Worm (Caenorhabditis elegans) whole organism, L2 larva: ENCODE results near the gene pgp-13.

ENCODE experiments used
- F13H6.1 ChIP-seq: sonication (generic microtip); optimal IDR thresholded peaks from 2 replicates; lab custom pipeline; 2016; ENCODE audit warnings: missing genetic modification characterization, missing compliant biosample characterization
- R02D3.7 ChIP-seq: fragments of 150-350 bp; optimal IDR thresholded peaks from 2 replicates; lab custom pipeline; 2014; ENCODE audit warnings: missing biosample characterization, missing genetic modification characterization
- Y55F3AM.14 ChIP-seq: fragments of 200-800 bp; sonication (Bioruptor generic); optimal IDR thresholded peaks from 2 replicates; lab custom pipeline; 2018; ENCODE audit warnings: mild to moderate bottlenecking, missing genetic modification characterization, missing compliant biosample characterization
- ZK546.5 ChIP-seq: sonication (generic microtip); optimal IDR thresholded peaks from 2 replicates; lab custom pipeline; 2017; ENCODE audit warnings: missing biosample characterization, missing genetic modification characterization
- alr-1 ChIP-seq: fragments of 150-350 bp; optimal IDR thresholded peaks from 2 replicates; lab custom pipeline; 2014; ENCODE audit warnings: missing biosample characterization, missing genetic modification characterization
- aly-2 ChIP-seq: fragments of 150-350 bp; optimal IDR thresholded peaks from 2 replicates; lab custom pipeline; 2014; ENCODE audit warnings: missing biosample characterization, missing genetic modification characterization
- ama-1 ChIP-seq: fragments of 150-350 bp; optimal IDR thresholded peaks from 2 replicates; lab custom pipeline; 2018; ENCODE audit warnings: inconsistent platforms
- blmp-1 ChIP-seq: sonication (generic microtip); optimal IDR thresholded peaks from 2 replicates; lab custom pipeline; 2017; ENCODE audit warnings: missing genetic modification characterization, mild to moderate bottlenecking, missing compliant biosample characterization, antibody characterized with exemption, moderate library complexity; ENCODE audit not compliant: insufficient read depth
- ceh-82 ChIP-seq: fragments of 150-350 bp; optimal IDR thresholded peaks from 2 replicates; lab custom pipeline; 2014; ENCODE audit warnings: missing biosample characterization, missing genetic modification characterization
- crh-2 ChIP-seq: sonication (generic microtip); optimal IDR thresholded peaks from 2 replicates; lab custom pipeline; 2017; ENCODE audit warnings: missing biosample characterization, missing genetic modification characterization
- dmd-4 ChIP-seq: sonication (generic microtip); optimal IDR thresholded peaks from 2 replicates; lab custom pipeline; 2017; ENCODE audit warnings: missing biosample characterization, missing genetic modification characterization
- fos-1 ChIP-seq: fragments of 150-350 bp; optimal IDR thresholded peaks from 2 replicates; lab custom pipeline; 2014; ENCODE audit warnings: missing biosample characterization, missing genetic modification characterization
- lin-13 ChIP-seq: fragments of 150-350 bp; optimal IDR thresholded peaks from 2 replicates; lab custom pipeline; 2014; ENCODE audit warnings: missing biosample characterization, missing genetic modification reagents, missing genetic modification characterization
- lin-39 ChIP-seq: fragments of 150-350 bp; optimal IDR thresholded peaks from 2 replicates; lab custom pipeline; 2014; ENCODE audit warnings: missing biosample characterization, missing genetic modification reagents, missing genetic modification characterization
- lsy-2 ChIP-seq, 2 experiments: fragments of 150-350 bp in 1 of 2; sonication (generic microtip) in 1 of 2; optimal IDR thresholded peaks; 2 replicates each; lab custom pipeline; 2014 to 2017; ENCODE audit warnings: missing biosample characterization in 2 of 2, missing genetic modification characterization in 2 of 2
- mab-5 ChIP-seq: fragments of 150-350 bp; optimal IDR thresholded peaks from 2 replicates; lab custom pipeline; 2014; ENCODE audit warnings: missing biosample characterization, missing genetic modification characterization
- nhr-10 ChIP-seq: sonication (generic microtip); optimal IDR thresholded peaks from 2 replicates; lab custom pipeline; 2017; ENCODE audit warnings: missing biosample characterization, missing genetic modification characterization
- nhr-12 ChIP-seq: fragments of 150-350 bp; optimal IDR thresholded peaks from 2 replicates; lab custom pipeline; 2014; ENCODE audit warnings: missing biosample characterization, missing genetic modification characterization
- nhr-129 ChIP-seq: fragments of 150-350 bp; optimal IDR thresholded peaks from 2 replicates; lab custom pipeline; 2014; ENCODE audit warnings: missing biosample characterization, missing genetic modification characterization
- nhr-21 ChIP-seq: fragments of 150-350 bp; optimal IDR thresholded peaks from 2 replicates; lab custom pipeline; 2014; ENCODE audit warnings: missing biosample characterization, missing genetic modification characterization
- nhr-237 ChIP-seq: fragments of 150-350 bp; optimal IDR thresholded peaks from 2 replicates; lab custom pipeline; 2014; ENCODE audit warnings: missing biosample characterization, missing genetic modification characterization
- nhr-25 ChIP-seq: fragments of 150-350 bp; sonication (generic microtip); optimal IDR thresholded peaks from 3 replicates; lab custom pipeline; 2014; ENCODE audit warnings: missing biosample characterization, missing genetic modification characterization
- nhr-6 ChIP-seq: fragments of 150-350 bp; optimal IDR thresholded peaks from 2 replicates; lab custom pipeline; 2014; ENCODE audit warnings: missing biosample characterization, missing genetic modification characterization
- peb-1 ChIP-seq: fragments of 150-350 bp; optimal IDR thresholded peaks from 2 replicates; lab custom pipeline; 2014; ENCODE audit warnings: missing biosample characterization, missing genetic modification characterization
- sem-4 ChIP-seq: fragments of 150-350 bp; optimal IDR thresholded peaks from 2 replicates; lab custom pipeline; 2014; ENCODE audit warnings: missing biosample characterization, missing genetic modification reagents, missing genetic modification characterization
- sma-3 ChIP-seq: sonication (generic microtip); optimal IDR thresholded peaks from 2 replicates; lab custom pipeline; 2016; ENCODE audit warnings: missing genetic modification reagents, missing genetic modification characterization, missing compliant biosample characterization
- sma-9 ChIP-seq, 2 experiments: fragments of 150-350 bp in 1 of 2; sonication (generic microtip) in 1 of 2; optimal IDR thresholded peaks; 2 replicates each; lab custom pipeline; 2014 to 2016; ENCODE audit warnings: missing genetic modification characterization in 2 of 2, mild to moderate bottlenecking in 1 of 2, missing biosample characterization in 1 of 2, missing compliant biosample characterization in 1 of 2, missing genetic modification reagents in 1 of 2, moderate library complexity in 1 of 2
- snpc-4 ChIP-seq: fragments of 150-350 bp; optimal IDR thresholded peaks from 2 replicates; lab custom pipeline; 2014; ENCODE audit warnings: missing biosample characterization, missing genetic modification characterization
- unc-39 ChIP-seq: fragments of 150-350 bp; optimal IDR thresholded peaks from 2 replicates; lab custom pipeline; 2014; ENCODE audit warnings: missing biosample characterization, missing genetic modification characterization
- unc-55 ChIP-seq: fragments of 150-350 bp; sonication (generic microtip); optimal IDR thresholded peaks from 3 replicates; lab custom pipeline; 2014; ENCODE audit warnings: missing biosample characterization, missing genetic modification reagents, missing genetic modification characterization
- unc-62 ChIP-seq: fragments of 150-350 bp; optimal IDR thresholded peaks from 2 replicates; lab custom pipeline; 2014; ENCODE audit warnings: missing biosample characterization, missing genetic modification reagents, missing genetic modification characterization
- zag-1 ChIP-seq: fragments of 150-350 bp; optimal IDR thresholded peaks from 2 replicates; lab custom pipeline; 2014; ENCODE audit warnings: missing biosample characterization, missing genetic modification characterization
- ztf-11 ChIP-seq: sonication (generic microtip); optimal IDR thresholded peaks from 2 replicates; lab custom pipeline; 2017; ENCODE audit warnings: missing biosample characterization, missing genetic modification characterization

Gene pgp-13

DNA sequence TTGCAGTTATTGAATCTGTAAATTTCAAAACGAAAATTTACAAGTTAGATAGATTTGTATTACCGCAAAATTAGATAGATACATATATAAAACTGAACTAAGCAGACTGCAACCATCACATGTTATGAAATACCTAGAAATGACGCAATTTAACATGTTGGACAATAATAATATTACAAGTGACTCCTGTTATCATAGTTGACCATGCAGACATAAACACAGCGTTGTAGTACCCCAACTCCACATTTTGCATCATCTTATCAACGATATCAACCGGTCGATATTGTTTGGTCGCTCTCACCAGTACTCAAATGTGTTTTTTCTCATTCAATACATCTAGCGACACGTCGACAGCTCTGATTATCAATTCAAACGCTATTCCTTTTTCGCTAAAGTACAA is 47.2 kb upstream of the pgp-13 start, which contains the start of gene ugt-50:
Gene ugt-50 (plus strand): TSS at position 268 of the 400 bp plus-strand sequence.
- peak; percentile 73 for TF ChIP-seq sma-9 (GFP tag; optimal IDR thresholded peaks at IDR 0.05; lab: Kevin White, UChicago)
- no peak for TF ChIP-seq sma-9 (tag; optimal IDR thresholded peaks at IDR 0.05; lab: Kevin White, UChicago)
- peak; percentile 14 for TF ChIP-seq unc-55 (GFP tag; lab: Kevin White, UChicago)
- TF ChIP-seq nhr-6 (tag; lab: Kevin White, UChicago), result no peak
- peak; percentile 16 for TF ChIP-seq F13H6.1 (tag; lab: Kevin White, UChicago)
- peak; percentile 65 for TF ChIP-seq crh-2 (tag; lab: Kevin White, UChicago)
- peak; percentile 99 for TF ChIP-seq nhr-129 (tag; lab: Kevin White, UChicago)
- no peak for TF ChIP-seq unc-39 (tag; lab: Kevin White, UChicago)
- TF ChIP-seq lin-39 (tag; lab: Kevin White, UChicago), result no peak
- TF ChIP-seq fos-1 (tag; lab: Kevin White, UChicago), result peak; percentile 39
- TF ChIP-seq mab-5, result no peak
- peak; percentile 11 for TF ChIP-seq nhr-25 (tag; lab: Kevin White, UChicago)
- TF ChIP-seq ZK546.5 (tag; lab: Kevin White, UChicago), result no peak
- peak; percentile 29 for TF ChIP-seq sma-3
- no peak for TF ChIP-seq aly-2 (tag; lab: Kevin White, UChicago)
- peak in 1 of 2 experiments; percentile 10 for TF ChIP-seq lsy-2 (tag; optimal IDR thresholded peaks at IDR 0.05; lab: Kevin White, UChicago)
- no peak for TF ChIP-seq sem-4
- TF ChIP-seq ceh-82, result no peak
- TF ChIP-seq blmp-1 (tag; lab: Kevin White, UChicago), result no peak

DNA sequence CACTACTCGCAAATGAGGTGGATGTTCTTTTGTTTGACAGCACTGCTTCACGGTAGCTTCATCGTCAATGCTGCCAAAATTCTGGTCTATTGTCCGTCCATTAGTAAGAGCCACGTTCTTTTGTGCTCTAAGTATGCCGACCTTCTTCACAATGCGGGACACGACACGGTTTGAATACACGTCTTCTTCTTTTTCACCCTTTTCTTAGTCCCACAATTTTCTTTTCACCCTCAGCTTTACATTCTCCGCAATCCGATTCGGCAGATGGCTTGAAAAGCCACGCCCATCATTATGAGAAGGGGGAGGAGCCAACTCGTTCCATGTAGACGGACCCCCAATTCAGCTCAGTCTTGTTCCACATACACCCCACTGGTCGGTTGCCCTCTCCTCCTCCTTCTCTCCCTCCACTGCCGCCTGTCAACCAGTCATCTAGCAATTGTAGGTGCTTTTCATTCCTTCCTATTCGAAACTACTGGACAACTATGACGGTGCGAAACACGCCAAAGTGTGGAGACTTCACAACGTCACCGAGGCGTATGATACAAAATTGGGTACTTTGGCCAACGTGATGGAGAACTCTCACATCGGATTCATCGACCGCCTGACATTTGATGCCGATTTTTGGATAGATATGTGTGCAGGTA is 46.7 kb upstream of the pgp-13 start:
- TF ChIP-seq ZK546.5 (tag; lab: Kevin White, UChicago) (no peak), zag-1 (tag; lab: Kevin White, UChicago) (no peak), ama-1 (lab: Kevin White, UChicago) (peak; percentile 83), nhr-12 (tag; lab: Kevin White, UChicago) (no peak), snpc-4 (tag; lab: Kevin White, UChicago) (no peak), nhr-129 (tag; lab: Kevin White, UChicago) (peak; percentile 20)
- TF ChIP-seq, all 48 proteins: peak for 2

DNA sequence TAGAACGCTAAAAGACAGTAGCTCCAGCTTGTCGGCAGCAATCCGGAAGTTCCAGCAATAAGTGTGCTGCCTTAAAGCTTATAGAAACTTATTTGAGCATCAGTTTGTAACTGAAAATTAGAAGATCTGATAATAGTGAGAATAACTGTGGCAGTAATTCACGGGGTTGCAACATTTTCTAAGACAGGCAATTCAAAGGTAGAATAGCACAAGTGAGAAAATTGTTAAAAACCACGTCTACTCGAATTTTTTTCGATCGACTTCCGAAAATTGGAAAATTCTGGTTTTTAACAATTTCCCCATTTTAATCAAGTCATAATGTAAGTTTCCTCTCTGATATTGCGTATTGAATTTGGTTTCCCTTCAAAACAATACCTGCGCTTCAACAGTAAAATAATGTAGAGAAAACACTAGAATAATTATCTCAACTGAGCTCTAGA is 45.4 kb upstream of the pgp-13 start:
- no peak for TF ChIP-seq nhr-10 (tag; lab: Kevin White, UChicago)
- TF ChIP-seq ztf-11 (tag; lab: Kevin White, UChicago), result no peak
- TF ChIP-seq crh-2 (tag; lab: Kevin White, UChicago), result peak; percentile 27
- TF ChIP-seq lin-13, result peak; percentile 42
- TF ChIP-seq sma-9 (GFP tag; optimal IDR thresholded peaks at IDR 0.05; lab: Kevin White, UChicago), result peak; percentile 21
- TF ChIP-seq sma-9 (tag; optimal IDR thresholded peaks at IDR 0.05; lab: Kevin White, UChicago), result no peak

DNA sequence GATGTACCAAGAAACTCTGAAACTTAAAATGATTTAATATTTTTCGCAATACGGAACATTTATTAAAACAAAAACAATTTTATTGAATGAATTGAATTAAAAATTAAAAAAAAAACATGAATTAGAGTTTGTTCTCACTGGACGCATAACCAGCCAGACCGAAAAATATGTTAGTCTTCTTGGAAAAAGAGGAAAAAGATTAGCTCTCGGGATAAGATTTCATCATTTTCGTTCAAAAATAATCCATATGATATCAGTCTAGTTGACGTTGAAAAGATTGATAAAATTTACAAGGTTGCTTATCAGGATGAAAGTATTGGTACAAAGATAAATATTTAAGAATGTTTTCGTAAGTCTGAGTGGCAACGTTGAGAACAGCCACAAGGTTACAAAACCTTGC is 38.1 kb upstream of the pgp-13 start, which contains the start of gene nhr-26:
Gene nhr-26 (minus strand): TSS at position 10 of the 400 bp plus-strand sequence.
- TF ChIP-seq nhr-237, result no peak
- TF ChIP-seq nhr-25 (tag; lab: Kevin White, UChicago), result no peak
- TF ChIP-seq peb-1 (tag; lab: Kevin White, UChicago), result no peak
- TF ChIP-seq nhr-21 (tag; lab: Kevin White, UChicago), result no peak
- no peak for TF ChIP-seq R02D3.7 (tag; lab: Kevin White, UChicago)
- TF ChIP-seq snpc-4 (tag; lab: Kevin White, UChicago), result no peak
- TF ChIP-seq nhr-10 (tag; lab: Kevin White, UChicago), result no peak
- TF ChIP-seq ztf-11 (tag; lab: Kevin White, UChicago), result no peak
- TF ChIP-seq blmp-1 (tag; lab: Kevin White, UChicago), result no peak
- TF ChIP-seq unc-62, result no peak
- no peak for TF ChIP-seq nhr-6 (tag; lab: Kevin White, UChicago)
- TF ChIP-seq Y55F3AM.14 (GFP tag; lab: Kevin White, UChicago), result no peak
- no peak for TF ChIP-seq mab-5
- no peak for TF ChIP-seq sma-9 (GFP tag; optimal IDR thresholded peaks at IDR 0.05; lab: Kevin White, UChicago)
- no peak for TF ChIP-seq sma-9 (tag; optimal IDR thresholded peaks at IDR 0.05; lab: Kevin White, UChicago)
- no peak for TF ChIP-seq dmd-4 (tag; lab: Kevin White, UChicago)

DNA sequence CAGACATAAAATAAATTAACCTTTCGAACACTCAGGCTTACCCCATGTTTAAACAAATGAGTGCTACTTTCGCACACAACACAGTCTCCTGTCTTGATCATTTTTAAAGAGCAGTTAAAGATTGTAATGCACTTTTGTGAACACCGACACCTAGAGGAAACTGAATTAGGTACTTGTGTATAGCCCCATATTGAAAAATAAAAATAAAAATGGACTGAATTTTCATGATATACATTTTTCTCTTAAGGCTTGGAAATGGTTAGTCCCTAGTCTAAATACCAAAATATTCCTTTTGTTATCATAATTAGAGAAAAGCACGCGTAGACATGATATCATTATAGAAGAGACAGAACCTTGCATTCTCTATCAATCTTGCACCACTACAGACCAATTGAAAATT is 36.6 kb upstream of the pgp-13 start, which contains the start of gene nhr-214:
Gene nhr-214 (minus strand): TSS at position 101 of the 400 bp plus-strand sequence.
- no peak for TF ChIP-seq lsy-2 (tag; optimal IDR thresholded peaks at IDR 0.05; lab: Kevin White, UChicago)
- no peak for TF ChIP-seq nhr-12 (tag; lab: Kevin White, UChicago)
- no peak for TF ChIP-seq fos-1 (tag; lab: Kevin White, UChicago)
- no peak for TF ChIP-seq blmp-1 (tag; lab: Kevin White, UChicago)
- no peak for TF ChIP-seq snpc-4 (tag; lab: Kevin White, UChicago)
- no peak for TF ChIP-seq sma-3
- TF ChIP-seq nhr-10 (tag; lab: Kevin White, UChicago), result no peak
- no peak for TF ChIP-seq alr-1 (tag; lab: Kevin White, UChicago)
- no peak for TF ChIP-seq nhr-129 (tag; lab: Kevin White, UChicago)
